Worm (Caenorhabditis elegans) whole organism, mixed stage, embryonic: Measurements from ENCODE around the gene T22B3.3.

Source experiments
- M03D4.4 ChIP-seq: sonication (generic microtip); optimal IDR thresholded peaks from 2 replicates; lab custom pipeline; 2017; ENCODE audit warnings: mild to moderate bottlenecking, missing genetic modification characterization, missing compliant biosample characterization
- bed-3 ChIP-seq: fragments of 200-800 bp; sonication (Bioruptor generic); optimal IDR thresholded peaks from 3 replicates; lab custom pipeline; 2018; ENCODE audit warnings: mild to moderate bottlenecking, missing genetic modification characterization, moderate library complexity, missing compliant biosample characterization
- blmp-1 ChIP-seq: fragments of 150-350 bp; optimal IDR thresholded peaks from 2 replicates; lab custom pipeline; 2014; ENCODE audit warnings: missing biosample characterization, missing genetic modification characterization
- ceh-39 ChIP-seq: fragments of 150-350 bp; optimal IDR thresholded peaks from 2 replicates; lab custom pipeline; 2014; ENCODE audit warnings: missing biosample characterization, missing genetic modification characterization
- ceh-43 ChIP-seq: fragments of 200-800 bp; sonication (Bioruptor generic); optimal IDR thresholded peaks from 2 replicates; lab custom pipeline; 2018; ENCODE audit warnings: mild to moderate bottlenecking, missing genetic modification characterization, moderate library complexity, missing compliant biosample characterization
- ces-1 ChIP-seq: fragments of 150-350 bp; optimal IDR thresholded peaks from 2 replicates; lab custom pipeline; 2014; ENCODE audit warnings: missing biosample characterization, missing genetic modification reagents, missing genetic modification characterization
- cnd-1 ChIP-seq: fragments of 200-800 bp; sonication (Bioruptor generic); optimal IDR thresholded peaks from 2 replicates; lab custom pipeline; 2018; ENCODE audit warnings: mild to moderate bottlenecking, missing genetic modification characterization, missing compliant biosample characterization
- drap-1 ChIP-seq: fragments of 200-800 bp; sonication (Bioruptor generic); optimal IDR thresholded peaks from 3 replicates; lab custom pipeline; 2018; ENCODE audit warnings: mild to moderate bottlenecking, missing genetic modification characterization, missing compliant biosample characterization
- elt-1 ChIP-seq: sonication (generic microtip); optimal IDR thresholded peaks from 2 replicates; lab custom pipeline; 2017; ENCODE audit warnings: missing genetic modification characterization, mild to moderate bottlenecking, missing compliant biosample characterization, antibody characterized with exemption, moderate library complexity, borderline replicate concordance; ENCODE audit not compliant: insufficient read depth
- flh-1 ChIP-seq: fragments of 200-800 bp; sonication (Bioruptor generic); optimal IDR thresholded peaks from 2 replicates; lab custom pipeline; 2018; ENCODE audit warnings: mild to moderate bottlenecking, missing genetic modification characterization, moderate library complexity, missing compliant biosample characterization
- ham-2 ChIP-seq: fragments of 200-800 bp; sonication (Bioruptor generic); optimal IDR thresholded peaks from 2 replicates; lab custom pipeline; 2018; ENCODE audit warnings: mild to moderate bottlenecking, missing genetic modification characterization, missing compliant biosample characterization
- hlh-1 ChIP-seq: fragments of 150-350 bp; optimal IDR thresholded peaks from 2 replicates; lab custom pipeline; 2014; ENCODE audit warnings: missing biosample characterization, missing genetic modification reagents, missing genetic modification characterization
- lin-13 ChIP-seq: fragments of 150-350 bp; optimal IDR thresholded peaks from 2 replicates; lab custom pipeline; 2014; ENCODE audit warnings: missing biosample characterization, missing genetic modification characterization
- lsy-2 ChIP-seq: fragments of 150-350 bp; optimal IDR thresholded peaks from 2 replicates; lab custom pipeline; 2014; ENCODE audit warnings: missing biosample characterization, missing genetic modification characterization
- mab-5 ChIP-seq: fragments of 150-350 bp; optimal IDR thresholded peaks from 2 replicates; lab custom pipeline; 2014; ENCODE audit warnings: missing biosample characterization, missing genetic modification characterization
- mep-1 ChIP-seq: fragments of 150-350 bp; optimal IDR thresholded peaks from 2 replicates; lab custom pipeline; 2017; ENCODE audit warnings: missing biosample characterization, missing genetic modification reagents, missing genetic modification characterization, inconsistent platforms
- mls-2 ChIP-seq: sonication (generic microtip); optimal IDR thresholded peaks from 2 replicates; lab custom pipeline; 2016; ENCODE audit warnings: mild to moderate bottlenecking, missing genetic modification characterization, moderate library complexity, missing compliant biosample characterization
- nhr-12 ChIP-seq: fragments of 150-350 bp; optimal IDR thresholded peaks from 2 replicates; lab custom pipeline; 2014; ENCODE audit warnings: missing biosample characterization, missing genetic modification characterization
- nhr-237 ChIP-seq: fragments of 150-350 bp; optimal IDR thresholded peaks from 2 replicates; lab custom pipeline; 2014; ENCODE audit warnings: missing biosample characterization, missing genetic modification characterization
- nhr-28 ChIP-seq: fragments of 150-350 bp; optimal IDR thresholded peaks from 2 replicates; lab custom pipeline; 2014; ENCODE audit warnings: missing biosample characterization, missing genetic modification characterization
- nhr-76 ChIP-seq: sonication (generic microtip); optimal IDR thresholded peaks from 2 replicates; lab custom pipeline; 2017; ENCODE audit warnings: missing biosample characterization, missing genetic modification characterization
- sem-2 ChIP-seq: fragments of 200-800 bp; sonication (Bioruptor generic); optimal IDR thresholded peaks from 2 replicates; lab custom pipeline; 2018; ENCODE audit warnings: mild to moderate bottlenecking, missing genetic modification characterization, missing compliant biosample characterization
- snpc-4 ChIP-seq: fragments of 150-350 bp; optimal IDR thresholded peaks from 2 replicates; lab custom pipeline; 2014; ENCODE audit warnings: missing biosample characterization, missing genetic modification characterization
- sptf-1 ChIP-seq: sonication (generic microtip); optimal IDR thresholded peaks from 2 replicates; lab custom pipeline; 2017; ENCODE audit warnings: mild to moderate bottlenecking, missing genetic modification characterization, moderate library complexity, missing compliant biosample characterization
- unc-120 ChIP-seq: sonication (generic microtip); optimal IDR thresholded peaks from 2 replicates; lab custom pipeline; 2017; ENCODE audit warnings: missing genetic modification characterization, missing compliant biosample characterization; ENCODE audit not compliant: poor library complexity, severe bottlenecking
- unc-39 ChIP-seq: fragments of 150-350 bp; optimal IDR thresholded peaks from 2 replicates; lab custom pipeline; 2014; ENCODE audit warnings: missing biosample characterization, missing genetic modification characterization
- zip-8 ChIP-seq: fragments of 150-350 bp; optimal IDR thresholded peaks from 2 replicates; lab custom pipeline; 2014; ENCODE audit warnings: missing biosample characterization, missing genetic modification characterization
- ztf-11 ChIP-seq: fragments of 150-350 bp; optimal IDR thresholded peaks from 2 replicates; lab custom pipeline; 2014; ENCODE audit warnings: missing biosample characterization, missing genetic modification characterization

The T22B3.3 gene

DNA sequence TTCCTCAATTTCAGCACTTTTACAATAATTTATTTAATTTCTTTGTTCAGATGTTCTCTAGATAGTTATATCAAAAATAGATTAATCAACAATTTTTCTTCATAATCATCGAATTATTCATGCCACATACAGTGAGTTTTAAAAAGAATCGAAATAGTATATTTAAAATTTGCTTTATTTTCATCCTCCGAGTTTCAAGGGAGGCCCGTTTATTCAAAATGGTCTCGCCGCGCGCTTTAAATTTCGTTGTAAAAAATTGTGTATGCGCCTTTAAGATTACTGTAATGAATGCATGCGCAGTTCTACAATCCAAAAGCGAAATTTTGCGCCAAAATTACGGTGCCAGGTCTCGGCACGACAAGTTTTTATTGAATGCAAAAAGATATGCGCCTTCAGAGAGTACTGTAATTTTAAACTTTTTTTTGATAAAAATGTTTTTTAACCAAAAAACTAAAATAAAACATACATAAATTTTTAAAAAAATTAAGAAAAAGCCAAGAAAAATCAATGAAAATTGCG, 43.7 kb downstream of the T22B3.3 start, which contains the start of gene ZK792.1:
ZK792.1 (plus strand) TSS at position 51 of the 519 bp plus-strand sequence.
- TF ChIP-seq bed-3 (no peak), M03D4.4 (tag; lab: Kevin White, UChicago) (no peak), nhr-28 (tag; lab: Kevin White, UChicago) (no peak), lsy-2 (tag; lab: Kevin White, UChicago) (no peak), ceh-39 (tag; lab: Kevin White, UChicago) (no peak), unc-120 (tag; lab: Kevin White, UChicago) (no peak), mab-5 (tag; lab: Kevin White, UChicago) (no peak), unc-39 (tag; lab: Kevin White, UChicago) (no peak), hlh-1 (tag; lab: Kevin White, UChicago) (no peak), blmp-1 (no peak), mep-1 (tag; lab: Kevin White, UChicago) (no peak), flh-1 (GFP tag; lab: Kevin White, UChicago) (no peak), sem-2 (GFP tag; lab: Kevin White, UChicago) (no peak)

DNA sequence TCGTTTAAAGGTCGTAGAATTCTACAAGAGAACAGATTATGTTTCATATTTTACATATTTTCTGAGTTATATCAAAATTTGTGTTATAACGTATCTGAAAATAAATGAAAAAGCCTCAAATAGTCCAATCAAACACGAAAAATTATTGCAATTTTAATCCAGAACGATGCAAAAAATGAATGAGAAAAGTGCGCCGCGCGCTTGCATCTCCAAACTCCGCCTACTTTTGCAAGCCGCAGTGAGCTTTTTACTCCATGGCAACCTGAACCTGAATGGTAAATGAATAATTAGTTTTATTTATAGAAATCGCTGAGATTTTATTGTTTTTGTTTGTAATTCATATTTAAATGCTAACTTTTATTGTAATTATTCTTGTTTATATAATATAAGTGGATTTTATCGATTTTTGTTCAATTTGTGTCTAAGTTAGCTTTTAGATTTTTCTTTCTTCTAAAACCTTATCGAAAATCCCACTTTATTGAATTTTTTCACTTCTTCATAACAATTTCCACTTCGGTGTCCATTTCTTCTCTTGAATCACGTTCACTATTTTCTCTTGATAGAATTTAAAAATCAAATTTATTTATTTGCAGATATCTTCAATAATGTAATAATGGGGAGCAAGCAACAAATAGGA, 47.3 kb downstream of the T22B3.3 start, which contains the start of gene ZK809.5:
ZK809.5 (plus strand) TSS at position 587 of the 637 bp plus-strand sequence.
- peak; percentile 13 for TF ChIP-seq ceh-43
- no peak for TF ChIP-seq sptf-1 (tag; lab: Kevin White, UChicago)
- peak; percentile 20 for TF ChIP-seq ham-2 (GFP tag; lab: Kevin White, UChicago)
- TF ChIP-seq mab-5 (tag; lab: Kevin White, UChicago), result no peak
- peak; percentile 21 for TF ChIP-seq ces-1 (GFP tag; lab: Kevin White, UChicago)
- TF ChIP-seq, all 35 proteins: peak for 3

ce11 chrIV:11655370-11655769, 48.2 kb downstream of the T22B3.3 start, which contains the start of gene ent-1:
Gene ent-1, minus strand, starts transcription at chrIV:11655470.
- TF ChIP-seq unc-120 (tag; lab: Kevin White, UChicago) (no peak), nhr-12 (tag; lab: Kevin White, UChicago) (no peak), nhr-76 (tag; lab: Kevin White, UChicago) (no peak), cnd-1 (tag; lab: Kevin White, UChicago) (no peak), drap-1 (GFP tag; lab: Kevin White, UChicago) (no peak), flh-1 (GFP tag; lab: Kevin White, UChicago) (no peak), elt-1 (tag; lab: Kevin White, UChicago) (no peak), lin-13 (no peak), mls-2 (tag; lab: Kevin White, UChicago) (no peak), sptf-1 (tag; lab: Kevin White, UChicago) (no peak), ztf-11 (tag; lab: Kevin White, UChicago) (no peak), snpc-4 (tag; lab: Kevin White, UChicago) (no peak), ham-2 (GFP tag; lab: Kevin White, UChicago) (no peak), zip-8 (no peak), nhr-28 (tag; lab: Kevin White, UChicago) (no peak), ceh-43 (no peak), bed-3 (no peak), nhr-237 (tag; lab: Kevin White, UChicago) (no peak)
